Fruit fly (Drosophila melanogaster) whole organism, embryonic: ENCODE results near the gene Pvf1.

Experiments used
- CG10274 ChIP-seq: fragments of 200-800 bp; sonication (Bioruptor generic); optimal IDR thresholded peaks from 3 replicates; lab custom pipeline; 2017; ENCODE audit warnings: missing biosample characterization, mild to moderate bottlenecking, missing genetic modification characterization
- CG10431 ChIP-seq: fragments of 200-800 bp; sonication (Bioruptor generic); optimal IDR thresholded peaks from 3 replicates; lab custom pipeline; 2018; ENCODE audit warnings: missing biosample characterization, mild to moderate bottlenecking, missing genetic modification characterization
- CG10543 ChIP-seq: fragments of 200-800 bp; sonication (Bioruptor generic); optimal IDR thresholded peaks from 3 replicates; lab custom pipeline; 2017; ENCODE audit warnings: missing biosample characterization, mild to moderate bottlenecking, missing genetic modification characterization, moderate library complexity
- CG10654 ChIP-seq: fragments of 200-800 bp; sonication (Bioruptor generic); optimal IDR thresholded peaks from 2 replicates; lab custom pipeline; 2016; ENCODE audit warnings: missing biosample characterization, missing genetic modification characterization
- CG13296 ChIP-seq: fragments of 200-800 bp; sonication (Bioruptor generic); optimal IDR thresholded peaks from 3 replicates; lab custom pipeline; 2018; ENCODE audit warnings: missing biosample characterization, mild to moderate bottlenecking, missing genetic modification characterization
- CG13894 ChIP-seq: fragments of 200-800 bp; sonication (Bioruptor generic); optimal IDR thresholded peaks from 3 replicates; lab custom pipeline; 2018; ENCODE audit warnings: missing biosample characterization, mild to moderate bottlenecking, missing genetic modification characterization, moderate library complexity
- CG14710 ChIP-seq: fragments of 200-800 bp; sonication (Bioruptor generic); optimal IDR thresholded peaks from 3 replicates; lab custom pipeline; 2019; ENCODE audit warnings: missing biosample characterization, mild to moderate bottlenecking, missing genetic modification characterization, moderate library complexity
- CG1529 ChIP-seq: fragments of 200-800 bp; sonication (Bioruptor generic); optimal IDR thresholded peaks from 3 replicates; lab custom pipeline; 2018; ENCODE audit warnings: missing biosample characterization, missing genetic modification characterization
- CG15601 ChIP-seq: fragments of 200-800 bp; sonication (Bioruptor generic); optimal IDR thresholded peaks from 3 replicates; lab custom pipeline; 2019; ENCODE audit warnings: missing biosample characterization, mild to moderate bottlenecking, missing genetic modification characterization, moderate library complexity
- CG1603 ChIP-seq: fragments of 200-800 bp; sonication (Bioruptor generic); optimal IDR thresholded peaks from 2 replicates; lab custom pipeline; 2019; ENCODE audit warnings: missing biosample characterization, mild to moderate bottlenecking, missing genetic modification characterization, moderate library complexity
- CG1647 ChIP-seq: fragments of 200-800 bp; sonication (Bioruptor generic); optimal IDR thresholded peaks from 3 replicates; lab custom pipeline; 2016; ENCODE audit warnings: missing biosample characterization, missing genetic modification characterization
- CG2116 ChIP-seq: fragments of 200-800 bp; sonication (Bioruptor generic); optimal IDR thresholded peaks from 3 replicates; lab custom pipeline; 2018; ENCODE audit warnings: missing biosample characterization, mild to moderate bottlenecking, missing genetic modification characterization
- CG30403 ChIP-seq: fragments of 200-800 bp; sonication (Bioruptor generic); optimal IDR thresholded peaks from 3 replicates; lab custom pipeline; 2016; ENCODE audit warnings: missing biosample characterization, missing genetic modification characterization
- CG3065 ChIP-seq: fragments of 200-800 bp; sonication (Bioruptor generic); optimal IDR thresholded peaks from 2 replicates; lab custom pipeline; 2016; ENCODE audit warnings: missing biosample characterization, missing genetic modification characterization
- CG31388 ChIP-seq: fragments of 200-800 bp; sonication (Bioruptor generic); optimal IDR thresholded peaks from 2 replicates; lab custom pipeline; 2016; ENCODE audit warnings: missing biosample characterization, missing genetic modification characterization
- CG3163 ChIP-seq: fragments of 200-800 bp; sonication (Bioruptor generic); optimal IDR thresholded peaks from 3 replicates; lab custom pipeline; 2016; ENCODE audit warnings: missing biosample characterization, missing genetic modification characterization
- CG4404 ChIP-seq: fragments of 200-800 bp; sonication (Bioruptor generic); IDR thresholded peaks from 2 replicates; pipeline ENCODE4 v1.3.6; 2022; ENCODE audit warnings: missing biosample characterization, missing genetic modification characterization
- CG6272 ChIP-seq: fragments of 200-800 bp; sonication (Bioruptor generic); IDR thresholded peaks from 2 replicates; pipeline ENCODE4 v1.3.6; 2022; ENCODE audit warnings: missing biosample characterization, missing genetic modification characterization
- CG6813 ChIP-seq: fragments of 200-800 bp; sonication (Bioruptor generic); optimal IDR thresholded peaks from 2 replicates; lab custom pipeline; 2017; ENCODE audit warnings: missing biosample characterization, missing genetic modification characterization, mild to moderate bottlenecking, moderate library complexity, missing genetic modification reagents
- Dek ChIP-seq: fragments of 200-800 bp; sonication (Bioruptor generic); optimal IDR thresholded peaks from 3 replicates; lab custom pipeline; 2019; ENCODE audit warnings: missing biosample characterization, mild to moderate bottlenecking, missing genetic modification characterization, moderate library complexity
- Drgx ChIP-seq: fragments of 200-800 bp; sonication (Bioruptor generic); IDR thresholded peaks from 2 replicates; pipeline ENCODE4 v1.3.6; 2022; ENCODE audit warnings: missing biosample characterization, missing genetic modification characterization
- H15 ChIP-seq: fragments of 200-800 bp; sonication (Bioruptor generic); IDR thresholded peaks from 3 replicates; pipeline ENCODE4 v1.3.6; 2022; ENCODE audit warnings: missing biosample characterization, missing genetic modification characterization
- H2.0 ChIP-seq: fragments of 200-800 bp; sonication (Bioruptor generic); IDR thresholded peaks from 2 replicates; pipeline ENCODE4 v1.3.6; 2022; ENCODE audit warnings: missing biosample characterization, missing genetic modification characterization
- Hand ChIP-seq: fragments of 200-800 bp; sonication (Bioruptor generic); optimal IDR thresholded peaks from 2 replicates; lab custom pipeline; 2017; ENCODE audit warnings: mild to moderate bottlenecking, missing biosample characterization, missing genetic modification reagents, missing genetic modification characterization
- HmgZ ChIP-seq: fragments of 200-800 bp; sonication (Bioruptor generic); optimal IDR thresholded peaks from 2 replicates; lab custom pipeline; 2018; ENCODE audit warnings: missing biosample characterization, mild to moderate bottlenecking, missing genetic modification characterization
- Jarid2 ChIP-seq: fragments of 200-800 bp; sonication (Bioruptor generic); optimal IDR thresholded peaks from 3 replicates; lab custom pipeline; 2017; ENCODE audit warnings: mild to moderate bottlenecking, missing biosample characterization, missing genetic modification reagents, missing genetic modification characterization
- MESR4 ChIP-seq: fragments of 200-800 bp; sonication (Bioruptor generic); optimal IDR thresholded peaks from 2 replicates; lab custom pipeline; 2018; ENCODE audit warnings: missing biosample characterization, mild to moderate bottlenecking, missing genetic modification characterization, moderate library complexity
- Nf-YA ChIP-seq: fragments of 200-800 bp; sonication (Bioruptor generic); IDR thresholded peaks from 2 replicates; pipeline ENCODE4 v1.3.6; 2022; ENCODE audit warnings: missing biosample characterization, missing genetic modification characterization
- Nf-YC ChIP-seq: fragments of 200-800 bp; optimal IDR thresholded peaks from 3 replicates; lab custom pipeline; 2019; ENCODE audit warnings: missing biosample characterization, mild to moderate bottlenecking, missing genetic modification characterization, moderate library complexity
- Usf ChIP-seq: fragments of 200-800 bp; sonication (Bioruptor generic); optimal IDR thresholded peaks from 2 replicates; lab custom pipeline; 2017; ENCODE audit warnings: missing genotype, missing biosample characterization, missing genetic modification characterization
- abd-A ChIP-seq: fragments of 200-800 bp; sonication (Bioruptor generic); optimal IDR thresholded peaks from 3 replicates; lab custom pipeline; 2019; ENCODE audit warnings: missing biosample characterization, mild to moderate bottlenecking, missing genetic modification characterization, moderate library complexity
- ap ChIP-seq: fragments of 200-800 bp; sonication (Bioruptor generic); IDR thresholded peaks from 2 replicates; pipeline ENCODE4 v1.3.6; 2022; ENCODE audit warnings: missing biosample characterization, missing genetic modification characterization
- disco-r ChIP-seq: fragments of 200-800 bp; sonication (Bioruptor generic); optimal IDR thresholded peaks from 2 replicates; lab custom pipeline; 2016; ENCODE audit warnings: missing biosample characterization, missing genetic modification characterization
- dysf ChIP-seq: fragments of 200-800 bp; sonication (Bioruptor generic); IDR thresholded peaks from 3 replicates; pipeline ENCODE4 v1.3.6; 2022; ENCODE audit warnings: missing biosample characterization, missing genetic modification characterization
- en ChIP-seq: fragments of 200-800 bp; sonication (Bioruptor generic); optimal IDR thresholded peaks from 2 replicates; lab custom pipeline; 2016; ENCODE audit warnings: missing biosample characterization, missing genetic modification characterization
- ewg ChIP-seq: fragments of 200-800 bp; sonication (Bioruptor generic); optimal IDR thresholded peaks from 3 replicates; lab custom pipeline; 2017; ENCODE audit warnings: mild to moderate bottlenecking, missing biosample characterization, missing genetic modification reagents, missing genetic modification characterization
- gsb-n ChIP-seq: fragments of 200-800 bp; sonication (Bioruptor generic); optimal IDR thresholded peaks from 3 replicates; lab custom pipeline; 2018; ENCODE audit warnings: missing biosample characterization, mild to moderate bottlenecking, missing genetic modification characterization
- hb ChIP-seq: fragments of 200-800 bp; sonication (Bioruptor generic); IDR thresholded peaks from 3 replicates; pipeline ENCODE4 v1.3.6; 2022; ENCODE audit warnings: missing biosample characterization, missing genetic modification characterization; ENCODE audit not compliant: partially characterized antibody
- lilli ChIP-seq: fragments of 200-800 bp; sonication (Bioruptor generic); optimal IDR thresholded peaks from 3 replicates; lab custom pipeline; 2016; ENCODE audit warnings: missing biosample characterization, missing genetic modification characterization
- lov ChIP-seq, 2 experiments: fragments of 200-800 bp in 1 of 2; fragments of >200 bp in 1 of 2; sonication (Bioruptor generic) in 1 of 2; IDR thresholded peaks in 1 of 2; optimal IDR thresholded peaks in 1 of 2; 2 replicates in 1 of 2; 3 replicates in 1 of 2; pipeline versions ENCODE4 v1.3.6 to Lab custom; 2017 to 2022; ENCODE audit warnings: missing biosample characterization in 1 of 2, missing genetic modification characterization in 1 of 2
- nmo ChIP-seq: fragments of 200-800 bp; sonication (Bioruptor generic); optimal IDR thresholded peaks from 2 replicates; lab custom pipeline; 2018; ENCODE audit warnings: missing biosample characterization, mild to moderate bottlenecking, missing genetic modification characterization, moderate library complexity
- repo ChIP-seq: fragments of 200-800 bp; sonication (Bioruptor generic); optimal IDR thresholded peaks from 2 replicates; lab custom pipeline; 2016; ENCODE audit warnings: missing biosample characterization, missing genetic modification characterization
- sc ChIP-seq, 3 experiments: fragments of >200 bp in 2 of 3; fragments of 200-800 bp in 1 of 3; sonication (Bioruptor generic) in 1 of 3; optimal IDR thresholded peaks; 2 replicates in 2 of 3; 3 replicates in 1 of 3; lab custom pipeline; 2017; ENCODE audit warnings: mild to moderate bottlenecking in 1 of 3, missing biosample characterization in 1 of 3, missing genetic modification characterization in 1 of 3, missing genetic modification reagents in 1 of 3
- ssp ChIP-seq: fragments of 200-800 bp; sonication (Bioruptor generic); IDR thresholded peaks from 2 replicates; pipeline ENCODE4 v1.3.6; 2022; ENCODE audit warnings: missing biosample characterization, missing genetic modification characterization
- tin ChIP-seq: fragments of 200-800 bp; sonication (Bioruptor generic); optimal IDR thresholded peaks from 3 replicates; lab custom pipeline; 2016; ENCODE audit warnings: missing biosample characterization, missing genetic modification characterization
- tll ChIP-seq, 2 experiments: fragments of 200-800 bp in 1 of 2; fragments of >200 bp in 1 of 2; sonication (Bioruptor generic) in 1 of 2; optimal IDR thresholded peaks; 2 replicates each; lab custom pipeline; 2017 to 2019; ENCODE audit warnings: missing biosample characterization in 2 of 2, missing genetic modification characterization in 2 of 2, mild to moderate bottlenecking in 1 of 2, moderate library complexity in 1 of 2
- ttk ChIP-seq: fragments of 200-800 bp; sonication (Bioruptor generic); IDR thresholded peaks from 2 replicates; pipeline ENCODE4 v2.1.2; 2022; ENCODE audit warnings: missing biosample characterization, missing genetic modification characterization
- vnd ChIP-seq: fragments of 200-800 bp; sonication (Bioruptor generic); IDR thresholded peaks from 3 replicates; pipeline ENCODE4 v1.3.6; 2022; ENCODE audit warnings: missing biosample characterization, missing genetic modification characterization; ENCODE audit not compliant: partially characterized antibody
- zen ChIP-seq: fragments of 200-800 bp; sonication (Bioruptor generic); optimal IDR thresholded peaks from 3 replicates; lab custom pipeline; 2018; ENCODE audit warnings: missing biosample characterization, mild to moderate bottlenecking, missing genetic modification characterization, moderate library complexity

The Pvf1 gene

DNA sequence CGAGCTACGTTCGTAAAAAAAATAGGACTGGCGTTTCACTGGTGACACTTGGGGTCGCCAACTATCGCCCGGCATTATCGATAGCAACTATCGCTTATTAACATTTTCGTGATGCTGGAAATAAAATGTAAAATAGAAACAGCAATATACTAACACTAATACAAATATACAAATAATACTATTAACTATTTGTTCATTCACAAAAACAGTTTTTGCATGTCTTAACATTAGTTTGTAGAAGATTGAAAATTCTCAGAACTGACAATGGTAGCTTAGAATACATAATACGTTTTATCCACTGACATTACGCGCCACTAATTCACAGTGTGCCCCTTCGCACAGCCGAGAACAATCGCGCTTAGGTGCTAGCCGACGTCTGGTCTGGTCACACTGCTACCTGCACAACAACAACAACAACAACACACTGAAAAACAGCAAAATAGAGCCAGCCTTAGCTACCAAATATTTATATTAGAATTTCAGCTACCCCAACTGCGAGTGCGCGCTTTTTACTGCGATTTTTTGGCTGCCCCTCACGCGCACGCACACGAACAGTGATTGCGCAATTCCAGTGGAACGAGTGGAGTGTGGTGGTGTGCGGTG, 44.2 kb upstream of the Pvf1 start, which contains the start of the genes CG6961 and S6KL (continued):
- TF ChIP-seq hb (GFP tag; lab: Robert Waterston, UW) (peak; percentile 60; the same call in 1 of the 3 replicates), disco-r (GFP tag; lab: Kevin White, UChicago) (no peak), CG3065 (GFP tag; lab: Kevin White, UChicago) (no peak), CG6272 (0 out of 2 replicates have a peak, but pooled peaks have one; percentile 22), Hand (no peak), CG10654 (GFP tag; lab: Kevin White, UChicago) (no peak), CG6813 (GFP tag; lab: Kevin White, UChicago) (no peak), CG3163 (no peak), CG10431 (GFP tag; lab: Kevin White, UChicago) (no peak), CG15601 (tag; lab: Kevin White, UChicago) (no peak), lilli (GFP tag; lab: Kevin White, UChicago) (peak; percentile 14), CG1529 (no peak), nmo (GFP tag; lab: Kevin White, UChicago) (peak; percentile 60), repo (no peak), en (no peak), Drgx (GFP tag; lab: Robert Waterston, UW) (no peak), dysf (GFP tag; lab: Robert Waterston, UW) (no peak), ttk (GFP tag; lab: Robert Waterston, UW) (no peak), CG2116 (peak; percentile 50), H15 (GFP tag; lab: Robert Waterston, UW) (no peak), ewg (GFP tag; lab: Kevin White, UChicago) (peak; percentile 84), CG10274 (no peak), zen (tag; lab: Kevin White, UChicago) (no peak), CG31388 (GFP tag; lab: Kevin White, UChicago) (no peak), MESR4 (GFP tag; lab: Kevin White, UChicago) (peak; percentile 83), vnd (GFP tag; lab: Robert Waterston, UW) (peak; percentile 82), H2.0 (GFP tag; lab: Robert Waterston, UW) (no peak), tin (GFP tag; lab: Kevin White, UChicago) (no peak), CG10543 (GFP tag; lab: Kevin White, UChicago) (peak; percentile 22), Usf (no peak), Dek (no peak), Nf-YA (GFP tag; lab: Robert Waterston, UW) (no peak), ap (GFP tag; lab: Robert Waterston, UW) (no peak), abd-A (tag; lab: Kevin White, UChicago) (no peak), Jarid2 (no peak), HmgZ (peak; percentile 10), tll (GFP tag; optimal IDR thresholded peaks at IDR 0.05; lab: Kevin White, UChicago) (no peak), sc (optimal IDR thresholded peaks at IDR 0.05; lab: Kevin White, UChicago) (no peak), sc (GFP tag; optimal IDR thresholded peaks at IDR 0.05; lab: Kevin White, UChicago) (no peak), CG1647 (GFP tag; lab: Kevin White, UChicago) (no peak), CG1603 (tag; lab: Kevin White, UChicago) (peak; percentile 48), Nf-YC (tag; lab: Kevin White, UChicago) (no peak), CG4404 (no peak), CG13894 (tag; lab: Kevin White, UChicago) (no peak), CG13296 (no peak), gsb-n (tag; lab: Kevin White, UChicago) (no peak), CG30403 (GFP tag; lab: Kevin White, UChicago) (no peak), ssp (GFP tag; lab: Robert Waterston, UW) (peak; percentile 98), lov (optimal IDR thresholded peaks at IDR 0.05; lab: Kevin White, UChicago) (no peak), lov (GFP tag; IDR thresholded peaks at IDR 0.05; lab: Robert Waterston, UW) (no peak), CG14710 (tag; lab: Kevin White, UChicago) (peak; percentile 67)
